Worm (Caenorhabditis elegans) whole organism, late embryonic: ENCODE measurements around the gene F44B9.9.

ENCODE experiments used
- F13H6.1 ChIP-seq: sonication (generic microtip); optimal IDR thresholded peaks from 2 replicates; lab custom pipeline; 2016; ENCODE audit warnings: missing genetic modification characterization, missing compliant biosample characterization
- Y22D7AL.16 ChIP-seq: sonication (generic microtip); optimal IDR thresholded peaks from 2 replicates; lab custom pipeline; 2016; ENCODE audit warnings: missing genetic modification characterization, missing compliant biosample characterization
- ahr-1 ChIP-seq: sonication (generic microtip); optimal IDR thresholded peaks from 2 replicates; lab custom pipeline; 2016; ENCODE audit warnings: missing genetic modification characterization, missing compliant biosample characterization
- ama-1 ChIP-seq: fragments of 150-350 bp; optimal IDR thresholded peaks from 2 replicates; lab custom pipeline; 2014
- ceh-14 ChIP-seq: sonication (generic microtip); optimal IDR thresholded peaks from 2 replicates; lab custom pipeline; 2016; ENCODE audit warnings: missing genotype, missing genetic modification characterization, missing compliant biosample characterization
- ceh-22 ChIP-seq: sonication (generic microtip); optimal IDR thresholded peaks from 2 replicates; lab custom pipeline; 2017; ENCODE audit warnings: missing biosample characterization, missing genetic modification characterization
- ceh-30 ChIP-seq: fragments of 150-350 bp; optimal IDR thresholded peaks from 2 replicates; lab custom pipeline; 2014; ENCODE audit warnings: missing biosample characterization, missing genetic modification characterization
- ceh-31 ChIP-seq: sonication (generic microtip); optimal IDR thresholded peaks from 2 replicates; lab custom pipeline; 2016; ENCODE audit warnings: missing genetic modification characterization, missing compliant biosample characterization
- ceh-45 ChIP-seq: fragments of 200-800 bp; sonication (Bioruptor generic); IDR thresholded peaks from 2 replicates; pipeline ENCODE4 v1.3.6; 2022; ENCODE audit warnings: missing genetic modification reagents, missing genetic modification characterization, missing compliant biosample characterization
- ceh-48 ChIP-seq: sonication (generic microtip); optimal IDR thresholded peaks from 2 replicates; lab custom pipeline; 2016; ENCODE audit warnings: missing genetic modification characterization, inconsistent platforms, missing compliant biosample characterization
- ceh-6 ChIP-seq: fragments of 200-800 bp; sonication (Bioruptor generic); optimal IDR thresholded peaks from 2 replicates; lab custom pipeline; 2018; ENCODE audit warnings: mild to moderate bottlenecking, missing genetic modification characterization, missing compliant biosample characterization
- ceh-9 ChIP-seq: sonication (generic microtip); optimal IDR thresholded peaks from 2 replicates; lab custom pipeline; 2016; ENCODE audit warnings: mild to moderate bottlenecking, missing genetic modification characterization, inconsistent platforms, missing compliant biosample characterization
- che-1 ChIP-seq: sonication (generic microtip); optimal IDR thresholded peaks from 2 replicates; lab custom pipeline; 2016; ENCODE audit warnings: mild to moderate bottlenecking, missing genetic modification characterization, missing compliant biosample characterization
- elt-4 ChIP-seq: sonication (generic microtip); optimal IDR thresholded peaks from 2 replicates; lab custom pipeline; 2016; ENCODE audit warnings: missing genetic modification characterization, missing compliant biosample characterization
- ets-4 ChIP-seq: sonication (generic microtip); optimal IDR thresholded peaks from 2 replicates; lab custom pipeline; 2016; ENCODE audit warnings: missing genetic modification characterization, missing compliant biosample characterization
- eyg-1 ChIP-seq: sonication (generic microtip); optimal IDR thresholded peaks from 2 replicates; lab custom pipeline; 2016; ENCODE audit warnings: missing genotype, missing genetic modification characterization, missing compliant biosample characterization
- fkh-10 ChIP-seq: fragments of 150-350 bp; optimal IDR thresholded peaks from 2 replicates; lab custom pipeline; 2014; ENCODE audit warnings: missing biosample characterization, missing genetic modification reagents, missing genetic modification characterization
- gmeb-2 ChIP-seq: sonication (generic microtip); optimal IDR thresholded peaks from 2 replicates; lab custom pipeline; 2016; ENCODE audit warnings: missing genetic modification characterization, inconsistent platforms, missing compliant biosample characterization
- hlh-13 ChIP-seq: fragments of 200-800 bp; sonication (Bioruptor generic); optimal IDR thresholded peaks from 2 replicates; lab custom pipeline; 2018; ENCODE audit warnings: mild to moderate bottlenecking, missing genetic modification characterization, missing compliant biosample characterization
- hlh-15 ChIP-seq: sonication (generic microtip); optimal IDR thresholded peaks from 2 replicates; lab custom pipeline; 2016; ENCODE audit warnings: missing genetic modification characterization, missing compliant biosample characterization
- hlh-6 ChIP-seq: sonication (generic microtip); optimal IDR thresholded peaks from 2 replicates; lab custom pipeline; 2016; ENCODE audit warnings: missing genotype, missing genetic modification characterization, missing compliant biosample characterization
- mec-3 ChIP-seq: sonication (generic microtip); optimal IDR thresholded peaks from 2 replicates; lab custom pipeline; 2016; ENCODE audit warnings: borderline replicate concordance, missing genetic modification characterization, missing compliant biosample characterization
- nhr-232 ChIP-seq: sonication (generic microtip); optimal IDR thresholded peaks from 2 replicates; lab custom pipeline; 2016; ENCODE audit warnings: missing genetic modification characterization, missing compliant biosample characterization
- npax-4 ChIP-seq: sonication (generic microtip); optimal IDR thresholded peaks from 2 replicates; lab custom pipeline; 2016; ENCODE audit warnings: missing genetic modification characterization, missing compliant biosample characterization
- odd-2 ChIP-seq: sonication (generic microtip); optimal IDR thresholded peaks from 2 replicates; lab custom pipeline; 2017; ENCODE audit warnings: antibody characterized with exemption, mild to moderate bottlenecking, missing genetic modification characterization, missing compliant biosample characterization
- pat-9 ChIP-seq: fragments of 200-800 bp; sonication (Bioruptor generic); optimal IDR thresholded peaks from 2 replicates; lab custom pipeline; 2018; ENCODE audit warnings: mild to moderate bottlenecking, missing genetic modification characterization, moderate library complexity, missing compliant biosample characterization
- pax-1 ChIP-seq: fragments of 150-350 bp; optimal IDR thresholded peaks from 2 replicates; lab custom pipeline; 2014; ENCODE audit warnings: missing biosample characterization, missing genetic modification characterization
- pha-2 ChIP-seq: sonication (generic microtip); optimal IDR thresholded peaks from 2 replicates; lab custom pipeline; 2017; ENCODE audit warnings: mild to moderate bottlenecking, missing genetic modification characterization, missing compliant biosample characterization
- ref-2 ChIP-seq: sonication (generic microtip); optimal IDR thresholded peaks from 2 replicates; lab custom pipeline; 2016; ENCODE audit warnings: missing genetic modification characterization, missing compliant biosample characterization
- rnt-1 ChIP-seq: sonication (generic microtip); optimal IDR thresholded peaks from 2 replicates; lab custom pipeline; 2016; ENCODE audit warnings: missing genetic modification characterization, missing compliant biosample characterization
- sox-2 ChIP-seq: fragments of 200-800 bp; sonication (Bioruptor generic); IDR thresholded peaks from 2 replicates; pipeline ENCODE4 v1.3.6; 2022; ENCODE audit warnings: missing genetic modification reagents, missing genetic modification characterization, missing compliant biosample characterization
- sox-4 ChIP-seq: sonication (generic microtip); optimal IDR thresholded peaks from 2 replicates; lab custom pipeline; 2017; ENCODE audit warnings: mild to moderate bottlenecking, missing genetic modification characterization, inconsistent platforms, missing compliant biosample characterization
- syd-9 ChIP-seq: sonication (generic microtip); optimal IDR thresholded peaks from 2 replicates; lab custom pipeline; 2016; ENCODE audit warnings: mild to moderate bottlenecking, missing genetic modification characterization, moderate library complexity, missing compliant biosample characterization
- tbx-2 ChIP-seq: sonication (generic microtip); optimal IDR thresholded peaks from 2 replicates; lab custom pipeline; 2016; ENCODE audit warnings: missing genetic modification characterization, missing compliant biosample characterization
- tbx-7 ChIP-seq: sonication (generic microtip); optimal IDR thresholded peaks from 2 replicates; lab custom pipeline; 2016; ENCODE audit warnings: missing genotype, missing genetic modification characterization, missing compliant biosample characterization
- ttx-3 ChIP-seq: sonication (generic microtip); optimal IDR thresholded peaks from 2 replicates; lab custom pipeline; 2016; ENCODE audit warnings: missing genetic modification reagents, missing genetic modification characterization, missing compliant biosample characterization
- unc-3 ChIP-seq, 2 experiments: fragments of 200-800 bp in 1 of 2; sonication (Bioruptor generic) in 1 of 2; sonication (generic microtip) in 1 of 2; conservative IDR thresholded peaks in 1 of 2; optimal IDR thresholded peaks in 1 of 2; 2 replicates each; pipeline versions ENCODE4 v1.3.6 to Lab custom; 2016 to 2022; ENCODE audit warnings: missing compliant biosample characterization in 2 of 2, missing genetic modification characterization in 2 of 2, missing genetic modification reagents in 1 of 2
- zip-5 ChIP-seq: sonication (generic microtip); optimal IDR thresholded peaks from 2 replicates; lab custom pipeline; 2016; ENCODE audit warnings: missing genetic modification characterization, missing compliant biosample characterization

F44B9.9 gene

ce11 chrIII:8042775-8043174 is 11.9 kb upstream of the F44B9.9 start, which contains the start of gene K12H4.6:
K12H4.6 (minus strand) TSS chrIII:8042875.
- TF ChIP-seq ceh-14 (tag; lab: Kevin White, UChicago) (no peak), pha-2 (no peak), fkh-10 (GFP tag; lab: Kevin White, UChicago) (no peak), sox-2 (GFP tag; lab: Robert Waterston, UW) (no peak), che-1 (tag; lab: Kevin White, UChicago) (no peak), ceh-6 (GFP tag; lab: Kevin White, UChicago) (no peak), rnt-1 (no peak), ceh-22 (tag; lab: Kevin White, UChicago) (no peak), tbx-2 (no peak), elt-4 (no peak), hlh-6 (tag; lab: Kevin White, UChicago) (no peak), mec-3 (tag; lab: Kevin White, UChicago) (no peak), ceh-31 (no peak), pat-9 (tag; lab: Kevin White, UChicago) (no peak), ceh-9 (no peak), gmeb-2 (no peak), ahr-1 (tag; lab: Kevin White, UChicago) (no peak), odd-2 (tag; lab: Kevin White, UChicago) (no peak), ceh-45 (GFP tag; lab: Robert Waterston, UW) (no peak)

- TF ChIP-seq hlh-6 (tag; lab: Kevin White, UChicago) (no peak), ceh-6 (GFP tag; lab: Kevin White, UChicago) (no peak), pha-2 (no peak), nhr-232 (tag; lab: Kevin White, UChicago) (no peak), tbx-2 (no peak), che-1 (tag; lab: Kevin White, UChicago) (no peak), hlh-15 (no peak), ttx-3 (tag; lab: Kevin White, UChicago) (no peak), zip-5 (tag; lab: Kevin White, UChicago) (no peak), npax-4 (tag; lab: Kevin White, UChicago) (no peak), gmeb-2 (no peak), elt-4 (no peak)
- TF ChIP-seq, all 69 proteins: peak for 0
Observed at ce11 chrIII:8037941-8038340, 7.1 kb upstream of the F44B9.9 start, which contains the start of gene dpf-6. dpf-6 (plus strand) TSS chrIII:8038241.

- TF ChIP-seq sox-4 (tag; lab: Kevin White, UChicago): no peak
- no peak for TF ChIP-seq ama-1 (lab: Kevin White, UChicago)
- no peak for TF ChIP-seq ceh-45 (GFP tag; lab: Robert Waterston, UW)
- TF ChIP-seq rnt-1: no peak
- TF ChIP-seq F13H6.1 (tag; lab: Kevin White, UChicago): no peak
- no peak for TF ChIP-seq ref-2 (tag; lab: Kevin White, UChicago)
- no peak for TF ChIP-seq ceh-30
- no peak for TF ChIP-seq pax-1 (tag; lab: Kevin White, UChicago)
- TF ChIP-seq, all 69 proteins: peak for 0
Observed at ce11 chrIII:8036497-8036896, 5.6 kb upstream of the F44B9.9 start.

- no peak for TF ChIP-seq ceh-48 (tag; lab: Kevin White, UChicago)
- TF ChIP-seq nhr-232 (tag; lab: Kevin White, UChicago): no peak
- TF ChIP-seq Y22D7AL.16 (tag; lab: Kevin White, UChicago): no peak
- TF ChIP-seq pax-1 (tag; lab: Kevin White, UChicago): no peak
Observed at ce11 chrIII:8036050-8036449, 5.2 kb upstream of the F44B9.9 start.

- TF ChIP-seq syd-9 (no peak), eyg-1 (no peak), ceh-48 (tag; lab: Kevin White, UChicago) (no peak), ceh-9 (no peak), ets-4 (no peak), unc-3 (GFP tag; conservative IDR thresholded peaks at IDR 0.05; lab: Robert Waterston, UW) (no peak), unc-3 (tag; optimal IDR thresholded peaks at IDR 0.05; lab: Kevin White, UChicago) (no peak), hlh-6 (tag; lab: Kevin White, UChicago) (no peak), ceh-6 (GFP tag; lab: Kevin White, UChicago) (no peak), tbx-7 (tag; lab: Kevin White, UChicago) (no peak), odd-2 (tag; lab: Kevin White, UChicago) (no peak), mec-3 (tag; lab: Kevin White, UChicago) (no peak), hlh-13 (GFP tag; lab: Kevin White, UChicago) (no peak), gmeb-2 (no peak), tbx-2 (no peak)
Observed at ce11 chrIII:8033534-8033933, 2.7 kb upstream of the F44B9.9 start, which contains the start of gene F44B9.10. F44B9.10 (minus strand) TSS chrIII:8033634.
